Worm (Caenorhabditis elegans) whole organism, L3 larva: ENCODE results near the gene nspe-5.

ENCODE experiments used
- R02D3.7 ChIP-seq: fragments of 150-350 bp; optimal IDR thresholded peaks from 2 replicates; lab custom pipeline; 2014; ENCODE audit warnings: missing biosample characterization, missing genetic modification characterization
- aly-2 ChIP-seq: fragments of 150-350 bp; optimal IDR thresholded peaks from 2 replicates; lab custom pipeline; 2014; ENCODE audit warnings: missing biosample characterization, missing genetic modification characterization
- elt-2 ChIP-seq: sonication (generic microtip); optimal IDR thresholded peaks from 2 replicates; lab custom pipeline; 2016; ENCODE audit warnings: missing genetic modification reagents, mild to moderate bottlenecking, missing genetic modification characterization, missing compliant biosample characterization
- fkh-10 ChIP-seq: sonication (generic microtip); optimal IDR thresholded peaks from 2 replicates; lab custom pipeline; 2017; ENCODE audit warnings: missing biosample characterization, missing genetic modification reagents, missing genetic modification characterization
- pha-4 ChIP-seq: fragments of 150-350 bp; optimal IDR thresholded peaks from 2 replicates; lab custom pipeline; 2014; ENCODE audit warnings: missing biosample characterization, missing genetic modification reagents, missing genetic modification characterization
- ztf-11 ChIP-seq: fragments of 150-350 bp; optimal IDR thresholded peaks from 2 replicates; lab custom pipeline; 2014; ENCODE audit warnings: missing biosample characterization, missing genetic modification characterization

DNA sequence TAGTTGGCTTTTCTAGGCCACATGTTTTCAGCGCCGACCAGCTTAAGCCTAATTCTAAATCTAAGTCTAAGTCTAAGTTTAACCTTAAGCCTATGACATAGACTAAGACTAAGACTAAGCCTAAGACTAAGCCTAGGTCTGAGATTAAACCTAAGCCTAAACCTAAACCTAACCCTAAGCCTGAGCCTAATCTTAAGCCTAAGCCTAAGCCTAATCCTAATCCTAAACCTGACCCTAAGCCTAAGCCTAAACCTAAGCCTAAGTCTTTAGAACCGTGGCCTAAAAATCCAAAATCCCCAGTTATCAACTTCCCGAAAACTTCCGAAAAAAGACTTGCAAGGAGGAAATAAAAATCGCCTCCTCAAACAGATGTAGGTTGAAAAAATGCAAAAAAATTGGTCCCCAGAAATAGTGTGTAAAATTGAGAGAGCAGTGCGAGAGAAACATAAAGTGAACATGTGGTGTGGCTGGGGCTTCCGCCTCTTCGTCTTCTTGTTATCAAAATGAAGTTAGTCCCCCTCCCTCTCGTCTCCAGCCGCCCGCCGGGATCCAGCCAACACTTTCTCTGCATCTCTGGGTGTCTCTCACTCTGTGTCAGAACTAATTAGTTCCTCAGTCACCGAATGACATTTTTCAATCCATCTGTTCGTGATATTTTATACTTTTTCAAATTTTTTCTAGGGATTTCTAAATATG, 31.2 kb downstream of the nspe-5 start:
- TF ChIP-seq pha-4 (tag; lab: Kevin White, UChicago) (no peak), aly-2 (no peak), ztf-11 (tag; lab: Kevin White, UChicago) (no peak), fkh-10 (GFP tag; lab: Kevin White, UChicago) (no peak), R02D3.7 (tag; lab: Kevin White, UChicago) (no peak), elt-2 (tag; lab: Kevin White, UChicago) (no peak)
